Worm (Caenorhabditis elegans): ENCODE measurements around the gene ugt-33.

DNA sequence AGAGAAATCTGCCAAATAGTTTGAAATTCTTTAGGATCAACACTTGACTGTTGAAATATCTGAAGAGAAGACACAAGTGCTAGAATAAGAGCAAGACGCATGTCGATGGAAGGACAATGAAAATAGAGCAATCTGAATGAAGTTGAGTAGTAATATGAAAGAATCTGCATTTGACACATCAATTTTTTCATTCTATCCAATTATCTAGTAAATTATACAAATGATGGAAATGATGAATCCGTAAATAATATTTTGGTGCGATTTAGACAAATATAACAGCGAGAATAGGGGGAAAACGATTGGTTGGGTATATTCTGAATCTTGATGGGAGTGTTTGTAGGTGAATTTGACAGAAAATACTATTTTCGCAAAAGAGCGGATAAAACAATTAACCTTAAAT is 39.5 kb downstream of the ugt-33 start, which contains the start of gene txt-10:
- TF ChIP-seq nhr-237 (tag; optimal IDR thresholded peaks at IDR 0.05): no peak
- TF ChIP-seq blmp-1 (tag; optimal IDR thresholded peaks at IDR 0.05; ENCODE audit: insufficient read depth): no peak
- TF ChIP-seq unc-62 (GFP tag; optimal IDR thresholded peaks at IDR 0.05): no peak
- no peak for TF ChIP-seq ama-1 (optimal IDR thresholded peaks at IDR 0.05)
- no peak for TF ChIP-seq zag-1 (tag; optimal IDR thresholded peaks at IDR 0.05)
- TF ChIP-seq ztf-11 (tag; optimal IDR thresholded peaks at IDR 0.05): no peak
- no peak for TF ChIP-seq gmeb-1 (tag; optimal IDR thresholded peaks at IDR 0.05)
- TF ChIP-seq crh-2 (tag; optimal IDR thresholded peaks at IDR 0.05): no peak
- no peak for TF ChIP-seq aly-2 (tag; optimal IDR thresholded peaks at IDR 0.05)
- no peak for TF ChIP-seq ceh-82 (tag; optimal IDR thresholded peaks at IDR 0.05)

Measured in whole organism, L2 larva.